Worm (Caenorhabditis elegans) whole organism, young adult: ENCODE results near the gene cey-4.

Experiments
- B0035.1 ChIP-seq: sonication (generic microtip); optimal IDR thresholded peaks from 2 replicates; lab custom pipeline; 2016; ENCODE audit warnings: missing genetic modification characterization, mild to moderate bottlenecking, missing compliant biosample characterization, missing genotype, missing genetic modification reagents
- C06A6.2 ChIP-seq: fragments of 200-800 bp; sonication (Bioruptor generic); conservative IDR thresholded peaks from 2 replicates; pipeline ENCODE4 v1.3.6; 2022; ENCODE audit warnings: missing genetic modification characterization, missing compliant biosample characterization
- F22D6.2 ChIP-seq: sonication (generic microtip); optimal IDR thresholded peaks from 2 replicates; lab custom pipeline; 2016; ENCODE audit warnings: mild to moderate bottlenecking, missing genetic modification characterization, missing compliant biosample characterization
- F23B12.7 ChIP-seq: sonication (generic microtip); optimal IDR thresholded peaks from 2 replicates; lab custom pipeline; 2017; ENCODE audit warnings: missing genetic modification characterization, mild to moderate bottlenecking, missing compliant biosample characterization, antibody characterized with exemption, moderate library complexity; ENCODE audit not compliant: insufficient read depth
- F33H1.4 ChIP-seq: fragments of 200-800 bp; sonication (Bioruptor generic); IDR thresholded peaks from 2 replicates; pipeline ENCODE4 v1.3.6; 2022; ENCODE audit warnings: missing genetic modification reagents, missing genetic modification characterization, missing compliant biosample characterization
- F39B2.1 ChIP-seq: fragments of 200-800 bp; sonication (Bioruptor generic); IDR thresholded peaks from 2 replicates; pipeline ENCODE4 v1.3.6; 2022; ENCODE audit warnings: missing genetic modification reagents, missing genetic modification characterization, missing compliant biosample characterization
- F57C9.4 ChIP-seq: sonication (generic microtip); optimal IDR thresholded peaks from 2 replicates; lab custom pipeline; 2017; ENCODE audit warnings: mild to moderate bottlenecking, missing genetic modification characterization, missing compliant biosample characterization
- T26A5.8 ChIP-seq: sonication (generic microtip); optimal IDR thresholded peaks from 2 replicates; lab custom pipeline; 2016; ENCODE audit warnings: missing genetic modification characterization, missing compliant biosample characterization
- Y79H2A.3 ChIP-seq: fragments of 200-800 bp; sonication (Bioruptor generic); conservative IDR thresholded peaks from 2 replicates; pipeline ENCODE4 v1.3.6; 2022; ENCODE audit warnings: missing genetic modification reagents, missing genetic modification characterization, missing compliant biosample characterization
- Y95B8A.8 ChIP-seq: fragments of 200-800 bp; sonication (Bioruptor generic); IDR thresholded peaks from 2 replicates; pipeline ENCODE4 v1.3.6; 2022; ENCODE audit warnings: missing genetic modification reagents, missing genetic modification characterization, missing compliant biosample characterization
- ama-1 ChIP-seq, 3 experiments: fragments of 150-350 bp in 1 of 3; sonication (generic microtip) in 2 of 3; optimal IDR thresholded peaks; 2 replicates each; lab custom pipeline; 2014 to 2018; ENCODE audit warnings: missing biosample characterization in 2 of 3, missing genetic modification characterization in 2 of 3, missing genetic modification reagents in 2 of 3
- aptf-3 ChIP-seq: fragments of 200-800 bp; sonication (Bioruptor generic); IDR thresholded peaks from 2 replicates; pipeline ENCODE4 v1.3.6; 2022; ENCODE audit warnings: missing genetic modification characterization, missing compliant biosample characterization
- athp-1 ChIP-seq: sonication (generic microtip); optimal IDR thresholded peaks from 2 replicates; lab custom pipeline; 2017; ENCODE audit warnings: mild to moderate bottlenecking, missing genetic modification characterization, missing compliant biosample characterization
- attf-6 ChIP-seq: fragments of 200-800 bp; sonication (Bioruptor generic); IDR thresholded peaks from 2 replicates; pipeline ENCODE4 v1.3.6; 2022; ENCODE audit warnings: missing genetic modification reagents, missing genetic modification characterization, missing compliant biosample characterization
- ceh-100 ChIP-seq: fragments of 200-800 bp; sonication (Bioruptor generic); IDR thresholded peaks from 2 replicates; pipeline ENCODE4 v1.3.6; 2022; ENCODE audit warnings: missing genetic modification reagents, missing genetic modification characterization, missing compliant biosample characterization
- ceh-27 ChIP-seq: fragments of 200-800 bp; sonication (Bioruptor generic); optimal IDR thresholded peaks from 2 replicates; lab custom pipeline; 2018; ENCODE audit warnings: mild to moderate bottlenecking, missing genetic modification characterization, moderate library complexity, missing compliant biosample characterization
- ceh-91 ChIP-seq: fragments of 200-800 bp; sonication (Bioruptor generic); IDR thresholded peaks from 2 replicates; pipeline ENCODE4 v1.3.6; 2022; ENCODE audit warnings: missing genetic modification reagents, missing genetic modification characterization, missing compliant biosample characterization
- dpff-1 ChIP-seq: sonication (generic microtip); optimal IDR thresholded peaks from 2 replicates; lab custom pipeline; 2017; ENCODE audit warnings: mild to moderate bottlenecking, missing genetic modification characterization, missing compliant biosample characterization
- hlh-26 ChIP-seq: fragments of 200-800 bp; sonication (Bioruptor generic); conservative IDR thresholded peaks from 2 replicates; pipeline ENCODE4 v1.3.6; 2022; ENCODE audit warnings: missing genetic modification reagents, missing genetic modification characterization, missing compliant biosample characterization
- hmg-1.2 ChIP-seq: fragments of 200-800 bp; sonication (Bioruptor generic); IDR thresholded peaks from 2 replicates; pipeline ENCODE4 v1.3.6; 2022; ENCODE audit warnings: missing genetic modification reagents, missing genetic modification characterization, missing compliant biosample characterization
- hmg-20 ChIP-seq: fragments of 200-800 bp; sonication (Bioruptor generic); IDR thresholded peaks from 2 replicates; pipeline ENCODE4 v1.3.6; 2022; ENCODE audit warnings: missing genetic modification reagents, missing genetic modification characterization, missing compliant biosample characterization
- hsf-1 ChIP-seq: fragments of 200-800 bp; sonication (Bioruptor generic); IDR thresholded peaks from 2 replicates; pipeline ENCODE4 v1.3.6; 2022; ENCODE audit warnings: missing genetic modification reagents, missing genetic modification characterization, missing compliant biosample characterization
- lag-1 ChIP-seq: fragments of 200-800 bp; sonication (Bioruptor generic); IDR thresholded peaks from 2 replicates; pipeline ENCODE4 v1.3.6; 2022; ENCODE audit warnings: missing genetic modification reagents, missing genetic modification characterization, missing compliant biosample characterization
- let-607 ChIP-seq, 2 experiments: fragments of 200-800 bp in 1 of 2; sonication (Bioruptor generic) in 1 of 2; sonication (generic microtip) in 1 of 2; optimal IDR thresholded peaks; 2 replicates each; lab custom pipeline; 2016 to 2018; ENCODE audit warnings: mild to moderate bottlenecking in 2 of 2, missing compliant biosample characterization in 2 of 2, missing genetic modification characterization in 2 of 2, moderate library complexity in 2 of 2, missing genotype in 1 of 2
- lin-40 ChIP-seq: sonication (generic microtip); optimal IDR thresholded peaks from 2 replicates; lab custom pipeline; 2016; ENCODE audit warnings: missing genetic modification characterization, mild to moderate bottlenecking, missing compliant biosample characterization, missing genotype, missing genetic modification reagents
- lin-54 ChIP-seq: fragments of 200-800 bp; sonication (Bioruptor generic); optimal IDR thresholded peaks from 2 replicates; lab custom pipeline; 2018; ENCODE audit warnings: mild to moderate bottlenecking, missing genetic modification characterization, missing compliant biosample characterization
- madf-6 ChIP-seq: fragments of 200-800 bp; sonication (Bioruptor generic); IDR thresholded peaks from 2 replicates; pipeline ENCODE4 v1.3.6; 2022; ENCODE audit warnings: missing genetic modification reagents, missing genetic modification characterization, missing compliant biosample characterization
- mcd-1 ChIP-seq: fragments of 200-800 bp; sonication (Bioruptor generic); IDR thresholded peaks from 2 replicates; pipeline ENCODE4 v1.3.6; 2022; ENCODE audit warnings: missing genetic modification reagents, missing genetic modification characterization, missing compliant biosample characterization
- nfya-1 ChIP-seq: sonication (generic microtip); optimal IDR thresholded peaks from 2 replicates; lab custom pipeline; 2017; ENCODE audit warnings: antibody characterized with exemption, missing compliant biosample characterization, missing genetic modification characterization, borderline replicate concordance; ENCODE audit not compliant: insufficient read depth
- nfyb-1 ChIP-seq: fragments of 200-800 bp; sonication (Bioruptor generic); IDR thresholded peaks from 2 replicates; pipeline ENCODE4 v1.3.6; 2022; ENCODE audit warnings: missing genetic modification reagents, missing genetic modification characterization, missing compliant biosample characterization
- nhr-179 ChIP-seq: sonication (generic microtip); optimal IDR thresholded peaks from 2 replicates; lab custom pipeline; 2016; ENCODE audit warnings: mild to moderate bottlenecking, missing genetic modification characterization, missing compliant biosample characterization
- pha-4 ChIP-seq: fragments of 150-350 bp; sonication (generic microtip); optimal IDR thresholded peaks from 2 replicates; lab custom pipeline; 2014; ENCODE audit warnings: missing biosample characterization, missing genetic modification reagents, missing genetic modification characterization
- rcor-1 ChIP-seq: fragments of 200-800 bp; sonication (Bioruptor generic); IDR thresholded peaks from 2 replicates; pipeline ENCODE4 v1.3.6; 2022; ENCODE audit warnings: missing genetic modification reagents, missing genetic modification characterization, missing compliant biosample characterization
- rec-8 ChIP-seq, 2 experiments: sonication (generic microtip); optimal IDR thresholded peaks; 2 replicates each; lab custom pipeline; 2016; ENCODE audit warnings: mild to moderate bottlenecking in 2 of 2, missing genetic modification characterization in 2 of 2, missing genetic modification reagents in 2 of 2, missing genotype in 2 of 2, missing biosample characterization in 1 of 2, missing compliant biosample characterization in 1 of 2, moderate library complexity in 1 of 2
- snpc-4 ChIP-seq, 5 experiments: fragments of 150-350 bp in 1 of 5; sonication (generic microtip) in 4 of 5; optimal IDR thresholded peaks; 2 replicates each; lab custom pipeline; 2014 to 2018; ENCODE audit warnings: missing genetic modification characterization in 5 of 5, missing biosample characterization in 3 of 5, antibody characterized with exemption in 2 of 5, mild to moderate bottlenecking in 2 of 5, missing compliant biosample characterization in 2 of 5, missing genotype in 2 of 5, moderate library complexity in 2 of 5, missing genetic modification reagents in 1 of 5
- tbp1 ChIP-seq: fragments of 200-800 bp; sonication (Bioruptor generic); optimal IDR thresholded peaks from 2 replicates; lab custom pipeline; 2018; ENCODE audit warnings: mild to moderate bottlenecking, missing genetic modification characterization, missing compliant biosample characterization
- unc-62 ChIP-seq: fragments of 150-350 bp; optimal IDR thresholded peaks from 2 replicates; lab custom pipeline; 2014; ENCODE audit warnings: missing biosample characterization, missing genetic modification reagents, missing genetic modification characterization
- ztf-22 ChIP-seq: fragments of 200-800 bp; sonication (Bioruptor generic); optimal IDR thresholded peaks from 2 replicates; lab custom pipeline; 2018; ENCODE audit warnings: mild to moderate bottlenecking, missing genetic modification characterization, moderate library complexity, missing compliant biosample characterization
- ztf-3 ChIP-seq: fragments of 200-800 bp; sonication (Bioruptor generic); optimal IDR thresholded peaks from 2 replicates; lab custom pipeline; 2018; ENCODE audit warnings: mild to moderate bottlenecking, missing genetic modification characterization, missing compliant biosample characterization
- ztf-6 ChIP-seq: fragments of 200-800 bp; sonication (Bioruptor generic); IDR thresholded peaks from 2 replicates; pipeline ENCODE4 v1.3.6; 2022; ENCODE audit warnings: missing genetic modification reagents, missing genetic modification characterization, missing compliant biosample characterization

cey-4 gene

ce11 chrIII:10895817-10896413, 27.4 kb upstream of the cey-4 start, which contains the start of gene com-1 (continued):
- TF ChIP-seq aptf-3 (GFP tag; lab: Robert Waterston, UW) (no peak), hsf-1 (GFP tag; lab: Robert Waterston, UW) (no peak), rcor-1 (GFP tag; lab: Robert Waterston, UW) (no peak), ceh-27 (GFP tag; lab: Kevin White, UChicago) (no peak), nfya-1 (tag; lab: Kevin White, UChicago) (no peak), rec-8 (tag; optimal IDR thresholded peaks at IDR 0.05; lab: Kevin White, UChicago) (no peak), F33H1.4 (0 out of 2 replicates have a peak, but pooled peaks have one; percentile 13), lin-54 (GFP tag; lab: Kevin White, UChicago) (peak; percentile 47), ztf-6 (GFP tag; lab: Robert Waterston, UW) (no peak), F22D6.2 (tag; lab: Kevin White, UChicago) (no peak), F23B12.7 (tag; lab: Kevin White, UChicago) (peak; percentile 29)

ce11 chrIII:10894220-10894619, 25.7 kb upstream of the cey-4 start, which contains the start of gene fbxb-87:
TSS of gene fbxb-87 (plus strand) at chrIII:10894520.
- TF ChIP-seq unc-62 (GFP tag; lab: Kevin White, UChicago): no peak
- no peak for TF ChIP-seq Y95B8A.8
- TF ChIP-seq, all 124 proteins: peak for 0

ce11 chrIII:10888824-10889223, 20.3 kb upstream of the cey-4 start:
- no peak for TF ChIP-seq Y79H2A.3 (GFP tag; lab: Robert Waterston, UW)
- no peak for TF ChIP-seq F39B2.1 (GFP tag; lab: Robert Waterston, UW)
- no peak for TF ChIP-seq nfyb-1 (GFP tag; lab: Robert Waterston, UW)
- no peak for TF ChIP-seq C06A6.2 (GFP tag; lab: Robert Waterston, UW)
- TF ChIP-seq ceh-100 (GFP tag; lab: Robert Waterston, UW): no peak
- no peak for TF ChIP-seq T26A5.8 (tag; lab: Kevin White, UChicago)
- no peak for TF ChIP-seq unc-62 (GFP tag; lab: Kevin White, UChicago)
- no peak for TF ChIP-seq F22D6.2 (tag; lab: Kevin White, UChicago)
- TF ChIP-seq madf-6 (GFP tag; lab: Robert Waterston, UW): no peak
- TF ChIP-seq, all 124 proteins: peak for 0

- TF ChIP-seq ztf-3 (GFP tag; lab: Kevin White, UChicago): no peak
- TF ChIP-seq tbp1 (GFP tag; lab: Kevin White, UChicago): no peak
- TF ChIP-seq attf-6 (GFP tag; lab: Robert Waterston, UW): no peak
- no peak for TF ChIP-seq hlh-26 (GFP tag; lab: Robert Waterston, UW)
- TF ChIP-seq Y95B8A.8: no peak
- TF ChIP-seq F57C9.4: no peak
- peak; percentile 43 for TF ChIP-seq F33H1.4
- TF ChIP-seq B0035.1 (tag; lab: Kevin White, UChicago): no peak
- no peak for TF ChIP-seq hmg-20 (GFP tag; lab: Robert Waterston, UW)
- no peak for TF ChIP-seq ceh-91 (GFP tag; lab: Robert Waterston, UW)
- no peak for TF ChIP-seq let-607 (tag; optimal IDR thresholded peaks at IDR 0.05; lab: Kevin White, UChicago)
- no peak for TF ChIP-seq ztf-22 (GFP tag; lab: Kevin White, UChicago)
- peak; percentile 3 for TF ChIP-seq F23B12.7 (tag; lab: Kevin White, UChicago)
- TF ChIP-seq lag-1: no peak
- no peak for TF ChIP-seq ama-1 (optimal IDR thresholded peaks at IDR 0.05; lab: Kevin White, UChicago)
- no peak for TF ChIP-seq ama-1 (GFP tag; optimal IDR thresholded peaks at IDR 0.05; lab: Kevin White, UChicago)
- TF ChIP-seq nhr-179 (tag; lab: Kevin White, UChicago): no peak
- no peak for TF ChIP-seq snpc-4 (GFP tag; optimal IDR thresholded peaks at IDR 0.05; lab: Kevin White, UChicago)
- TF ChIP-seq snpc-4 (tag; optimal IDR thresholded peaks at IDR 0.05; lab: Kevin White, UChicago): peak in 1 of 4 experiments; percentile 29
- TF ChIP-seq athp-1 (tag; lab: Kevin White, UChicago): peak; percentile 1
- peak; percentile 6 for TF ChIP-seq lin-54 (GFP tag; lab: Kevin White, UChicago)
- no peak for TF ChIP-seq lin-40 (tag; lab: Kevin White, UChicago)
- no peak for TF ChIP-seq C06A6.2 (GFP tag; lab: Robert Waterston, UW)
- peak; percentile 97 for TF ChIP-seq hmg-1.2 (GFP tag; lab: Robert Waterston, UW)
- no peak for TF ChIP-seq pha-4 (tag; lab: Kevin White, UChicago)
- peak; percentile 94 for TF ChIP-seq mcd-1 (GFP tag; lab: Robert Waterston, UW)
- TF ChIP-seq dpff-1: no peak
Measured at ce11 chrIII:10881996-10882395, 13.5 kb upstream of the cey-4 start.
